Fruit fly (Drosophila melanogaster) whole organism: ENCODE results near the gene Tsen34.

Experiments used
- Dll ChIP-seq: fragments of >200 bp; optimal IDR thresholded peaks from 2 replicates; lab custom pipeline; 2017
- EcR ChIP-seq, 2 experiments: fragments of >200 bp; optimal IDR thresholded peaks; 2 replicates each; lab custom pipeline; 2017; ENCODE audit warnings: missing biosample characterization in 2 of 2, missing genetic modification characterization in 2 of 2, missing genetic modification reagents in 2 of 2
- psq ChIP-seq: fragments of >200 bp; optimal IDR thresholded peaks from 2 replicates; lab custom pipeline; 2017

- TF ChIP-seq psq (lab: Kevin White, UChicago) (no peak), EcR (GFP tag; optimal IDR thresholded peaks at IDR 0.05; lab: Kevin White, UChicago) (no peak), Dll (lab: Kevin White, UChicago) (no peak)
Measured at dm6 chr3L:14803236-14803635, 41.6 kb upstream of the Tsen34 start, which contains the start of gene gnu.
